Fruit fly (Drosophila melanogaster) whole organism, embryonic: Measurements from ENCODE around the gene CG7991.
A peak's percentile ranks its signal among the peaks of the same experiment; 100 is the strongest.

Experiments used
- Asciz ChIP-seq: fragments of 200-800 bp; sonication (Bioruptor generic); optimal IDR thresholded peaks from 2 replicates; lab custom pipeline; 2017; ENCODE audit warnings: missing biosample characterization, mild to moderate bottlenecking, missing genetic modification characterization, missing genetic modification reagents
- CG13287 ChIP-seq: fragments of 200-800 bp; sonication (Bioruptor generic); IDR thresholded peaks from 2 replicates; pipeline ENCODE4 v1.3.6; 2022; ENCODE audit warnings: missing biosample characterization, missing genetic modification characterization; ENCODE audit not compliant: partially characterized antibody
- CG14441 ChIP-seq: fragments of 200-800 bp; sonication (Bioruptor generic); IDR thresholded peaks from 2 replicates; pipeline ENCODE4 v1.3.6; 2022; ENCODE audit warnings: missing biosample characterization, missing genetic modification characterization
- CG14667 ChIP-seq: fragments of 200-800 bp; sonication (Bioruptor generic); IDR thresholded peaks from 2 replicates; pipeline ENCODE4 v1.3.6; 2022; ENCODE audit warnings: missing biosample characterization, missing genetic modification characterization
- CG15601 ChIP-seq: fragments of 200-800 bp; sonication (Bioruptor generic); optimal IDR thresholded peaks from 3 replicates; lab custom pipeline; 2019; ENCODE audit warnings: missing biosample characterization, mild to moderate bottlenecking, missing genetic modification characterization, moderate library complexity
- CG16815 ChIP-seq: fragments of 200-800 bp; sonication (Bioruptor generic); optimal IDR thresholded peaks from 3 replicates; lab custom pipeline; 2017; ENCODE audit warnings: missing biosample characterization, mild to moderate bottlenecking, missing genetic modification characterization
- CG17359 ChIP-seq: fragments of 200-800 bp; sonication (Bioruptor generic); optimal IDR thresholded peaks from 3 replicates; lab custom pipeline; 2018; ENCODE audit warnings: missing biosample characterization, mild to moderate bottlenecking, missing genetic modification characterization, moderate library complexity
- CG1832 ChIP-seq: fragments of 200-800 bp; sonication (Bioruptor generic); optimal IDR thresholded peaks from 2 replicates; lab custom pipeline; 2017; ENCODE audit warnings: missing biosample characterization, mild to moderate bottlenecking, missing genetic modification characterization, inconsistent platforms
- CG2120 ChIP-seq: fragments of 200-800 bp; sonication (Bioruptor generic); optimal IDR thresholded peaks from 3 replicates; lab custom pipeline; 2016; ENCODE audit warnings: missing biosample characterization, missing genetic modification characterization
- CG2678 ChIP-seq: fragments of 200-800 bp; sonication (Bioruptor generic); optimal IDR thresholded peaks from 3 replicates; lab custom pipeline; 2019; ENCODE audit warnings: missing biosample characterization, mild to moderate bottlenecking, missing genetic modification characterization, moderate library complexity
- CG30403 ChIP-seq: fragments of 200-800 bp; sonication (Bioruptor generic); optimal IDR thresholded peaks from 3 replicates; lab custom pipeline; 2016; ENCODE audit warnings: missing biosample characterization, missing genetic modification characterization
- CG32532 ChIP-seq: fragments of 200-800 bp; sonication (Bioruptor generic); IDR thresholded peaks from 2 replicates; pipeline ENCODE4 v1.3.6; 2022; ENCODE audit warnings: missing biosample characterization, missing genetic modification characterization
- CG4282 ChIP-seq: fragments of 200-800 bp; sonication (Bioruptor generic); optimal IDR thresholded peaks from 2 replicates; lab custom pipeline; 2016; ENCODE audit warnings: missing biosample characterization, missing genetic modification characterization
- CG4617 ChIP-seq: fragments of 200-800 bp; sonication (Bioruptor generic); optimal IDR thresholded peaks from 3 replicates; lab custom pipeline; 2016; ENCODE audit warnings: missing biosample characterization, missing genetic modification characterization, borderline replicate concordance
- CG7839 ChIP-seq: fragments of 200-800 bp; sonication (Bioruptor generic); optimal IDR thresholded peaks from 3 replicates; lab custom pipeline; 2018; ENCODE audit warnings: missing biosample characterization, mild to moderate bottlenecking, missing genetic modification characterization, moderate library complexity
- CrebB ChIP-seq: fragments of 200-800 bp; sonication (Bioruptor generic); optimal IDR thresholded peaks from 3 replicates; lab custom pipeline; 2018; ENCODE audit warnings: missing biosample characterization, mild to moderate bottlenecking, missing genetic modification characterization
- Dll ChIP-seq: fragments of 200-800 bp; sonication (Bioruptor generic); IDR thresholded peaks from 4 replicates; pipeline ENCODE4 v1.3.6; 2022; ENCODE audit warnings: missing biosample characterization, missing genetic modification characterization; ENCODE audit not compliant: partially characterized antibody
- Dref ChIP-seq: fragments of 200-800 bp; sonication (Bioruptor generic); IDR thresholded peaks from 2 replicates; pipeline ENCODE4 v1.3.6; 2022; ENCODE audit warnings: missing biosample characterization, missing genetic modification characterization
- Ets65A ChIP-seq: fragments of 200-800 bp; sonication (Bioruptor generic); peaks from one replicate; lab custom pipeline; 2016; ENCODE audit warnings: missing biosample characterization, missing genetic modification characterization
- HLHmδ ChIP-seq: fragments of 200-800 bp; sonication (Bioruptor generic); optimal IDR thresholded peaks from 2 replicates; lab custom pipeline; 2018; ENCODE audit warnings: missing biosample characterization, mild to moderate bottlenecking, missing genetic modification characterization, moderate library complexity
- Mrtf ChIP-seq: fragments of 200-800 bp; sonication (Bioruptor generic); IDR thresholded peaks from 3 replicates; pipeline ENCODE4 v1.3.6; 2022; ENCODE audit warnings: missing biosample characterization, missing genetic modification characterization
- Rfx ChIP-seq: fragments of 200-800 bp; sonication (Bioruptor generic); IDR thresholded peaks from 2 replicates; pipeline ENCODE4 v1.3.6; 2022; ENCODE audit warnings: missing biosample characterization, missing genetic modification characterization
- Ssrp ChIP-seq: fragments of 200-800 bp; sonication (Bioruptor generic); optimal IDR thresholded peaks from 2 replicates; lab custom pipeline; 2018; ENCODE audit warnings: missing biosample characterization, mild to moderate bottlenecking, missing genetic modification characterization, moderate library complexity
- abd-A ChIP-seq: fragments of 200-800 bp; sonication (Bioruptor generic); optimal IDR thresholded peaks from 3 replicates; lab custom pipeline; 2019; ENCODE audit warnings: missing biosample characterization, mild to moderate bottlenecking, missing genetic modification characterization, moderate library complexity
- caup ChIP-seq: fragments of 200-800 bp; sonication (Bioruptor generic); optimal IDR thresholded peaks from 3 replicates; lab custom pipeline; 2017; ENCODE audit warnings: missing biosample characterization, mild to moderate bottlenecking, missing genetic modification characterization, moderate library complexity; ENCODE audit not compliant: severe bottlenecking
- chm ChIP-seq: fragments of 200-800 bp; sonication (Bioruptor generic); IDR thresholded peaks from 2 replicates; pipeline ENCODE4 v1.3.6; 2022; ENCODE audit warnings: missing biosample characterization, missing genetic modification characterization
- crc ChIP-seq: fragments of 200-800 bp; sonication (Bioruptor generic); optimal IDR thresholded peaks from 2 replicates; lab custom pipeline; 2016; ENCODE audit warnings: missing biosample characterization, missing genetic modification characterization
- esg ChIP-seq: fragments of 200-800 bp; sonication (Bioruptor generic); conservative IDR thresholded peaks from 2 replicates; pipeline ENCODE4 v1.3.6; 2022; ENCODE audit warnings: missing biosample characterization, missing genetic modification characterization
- fd3F ChIP-seq: fragments of 200-800 bp; sonication (Bioruptor generic); optimal IDR thresholded peaks from 2 replicates; lab custom pipeline; 2018; ENCODE audit warnings: missing biosample characterization, mild to moderate bottlenecking, missing genetic modification characterization, moderate library complexity
- hb ChIP-seq: fragments of 200-800 bp; sonication (Bioruptor generic); IDR thresholded peaks from 3 replicates; pipeline ENCODE4 v1.3.6; 2022; ENCODE audit warnings: missing biosample characterization, missing genetic modification characterization; ENCODE audit not compliant: partially characterized antibody
- ind ChIP-seq: fragments of 200-800 bp; sonication (Bioruptor generic); optimal IDR thresholded peaks from 3 replicates; lab custom pipeline; 2016; ENCODE audit warnings: missing biosample characterization, missing genetic modification characterization
- lov ChIP-seq, 2 experiments: fragments of 200-800 bp in 1 of 2; fragments of >200 bp in 1 of 2; sonication (Bioruptor generic) in 1 of 2; IDR thresholded peaks in 1 of 2; optimal IDR thresholded peaks in 1 of 2; 2 replicates in 1 of 2; 3 replicates in 1 of 2; pipeline versions ENCODE4 v1.3.6 to Lab custom; 2017 to 2022; ENCODE audit warnings: missing biosample characterization in 1 of 2, missing genetic modification characterization in 1 of 2
- phol ChIP-seq: fragments of 200-800 bp; sonication (Bioruptor generic); optimal IDR thresholded peaks from 3 replicates; lab custom pipeline; 2018; ENCODE audit warnings: missing biosample characterization, mild to moderate bottlenecking, missing genetic modification characterization, moderate library complexity
- pnt ChIP-seq: fragments of 200-800 bp; sonication (Bioruptor generic); optimal IDR thresholded peaks from 3 replicates; lab custom pipeline; 2016; ENCODE audit warnings: missing biosample characterization, missing genetic modification characterization
- ro ChIP-seq: fragments of 200-800 bp; sonication (Bioruptor generic); IDR thresholded peaks from 2 replicates; pipeline ENCODE4 v1.3.6; 2022; ENCODE audit warnings: missing biosample characterization, missing genetic modification characterization
- schlank ChIP-seq: fragments of 200-800 bp; sonication (Bioruptor generic); optimal IDR thresholded peaks from 2 replicates; lab custom pipeline; 2018; ENCODE audit warnings: missing biosample characterization, mild to moderate bottlenecking, missing genetic modification characterization
- sisA ChIP-seq: fragments of 200-800 bp; sonication (Bioruptor generic); IDR thresholded peaks from 2 replicates; pipeline ENCODE4 v1.3.6; 2022; ENCODE audit warnings: missing biosample characterization, missing genetic modification characterization
- tap ChIP-seq: fragments of 200-800 bp; optimal IDR thresholded peaks from 3 replicates; lab custom pipeline; 2019; ENCODE audit warnings: missing biosample characterization, mild to moderate bottlenecking, missing genetic modification characterization, moderate library complexity
- trem ChIP-seq: fragments of 200-800 bp; optimal IDR thresholded peaks from 3 replicates; lab custom pipeline; 2019; ENCODE audit warnings: missing biosample characterization, mild to moderate bottlenecking, missing genetic modification characterization, moderate library complexity
- ttk ChIP-seq: fragments of 200-800 bp; sonication (Bioruptor generic); IDR thresholded peaks from 2 replicates; pipeline ENCODE4 v2.1.2; 2022; ENCODE audit warnings: missing biosample characterization, missing genetic modification characterization
- zf30C ChIP-seq: fragments of 200-800 bp; sonication (Bioruptor generic); optimal IDR thresholded peaks from 3 replicates; lab custom pipeline; 2018; ENCODE audit warnings: missing biosample characterization, mild to moderate bottlenecking, missing genetic modification characterization
- zfh1 ChIP-seq: fragments of 200-800 bp; sonication (Bioruptor generic); IDR thresholded peaks from 3 replicates; pipeline ENCODE4 v1.3.6; 2022; ENCODE audit warnings: missing biosample characterization, missing genetic modification characterization

CG7991 gene

DNA sequence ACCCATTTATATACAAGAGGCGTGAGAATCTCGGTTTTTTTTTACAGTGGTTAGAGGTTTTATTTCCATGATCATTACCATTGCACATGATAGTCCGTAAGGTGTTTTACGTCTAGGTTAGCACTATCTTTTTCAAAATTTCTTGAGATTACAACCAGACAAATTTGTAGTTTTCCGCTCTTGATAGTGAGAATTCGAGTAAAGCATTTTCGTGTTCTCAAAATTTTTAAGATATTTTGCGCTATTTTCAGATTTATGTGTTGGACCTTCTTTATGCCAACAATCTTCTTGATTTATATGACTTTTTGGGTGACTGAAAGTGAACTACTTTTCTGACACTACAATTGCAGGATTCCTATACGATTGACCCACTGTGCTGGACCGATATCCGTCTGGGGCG lies 66.6 kb downstream of the CG7991 start (continued):
- TF ChIP-seq CG32532 (GFP tag; lab: Robert Waterston, UW) (no peak), Mrtf (GFP tag; lab: Robert Waterston, UW) (0 out of 3 replicates have a peak, but pooled peaks have one; percentile 15), chm (GFP tag; lab: Robert Waterston, UW) (no peak), crc (GFP tag; lab: Kevin White, UChicago) (no peak), ind (GFP tag; lab: Kevin White, UChicago) (peak; percentile 23), esg (GFP tag; lab: Robert Waterston, UW) (0 out of 2 replicates have a peak, but pooled peaks have one; percentile 13), HLHmδ (no peak), pnt (GFP tag; lab: Kevin White, UChicago) (no peak), Rfx (GFP tag; lab: Robert Waterston, UW) (0 out of 2 replicates have a peak, but pooled peaks have one; percentile 14), sisA (GFP tag; lab: Robert Waterston, UW) (0 out of 2 replicates have a peak, but pooled peaks have one; percentile 15), hb (0 out of 3 replicates have a peak, but pooled peaks have one; percentile 50), zf30C (GFP tag; lab: Kevin White, UChicago) (no peak), abd-A (tag; lab: Kevin White, UChicago) (no peak), CG14441 (GFP tag; lab: Robert Waterston, UW) (peak; percentile 14; the same call in 1 of the 2 replicates), CG7839 (peak; percentile 13), caup (no peak), CG4617 (no peak), CG2678 (peak; percentile 13), tap (no peak), ro (GFP tag; lab: Robert Waterston, UW) (no peak), Ssrp (tag; lab: Kevin White, UChicago) (peak; percentile 7), CG17359 (tag; lab: Kevin White, UChicago) (no peak), phol (peak; percentile 24), fd3F (peak; percentile 14), CG2120 (no peak), CG16815 (no peak), CG30403 (GFP tag; lab: Kevin White, UChicago) (peak; percentile 45), CG15601 (tag; lab: Kevin White, UChicago) (no peak), CG4282 (no peak), ttk (GFP tag; lab: Robert Waterston, UW) (0 out of 2 replicates have a peak, but pooled peaks have one; percentile 11), CG1832 (no peak), Ets65A (GFP tag; lab: Kevin White, UChicago) (peak; percentile 77), Dref (GFP tag; lab: Robert Waterston, UW) (no peak), CG14667 (GFP tag; lab: Robert Waterston, UW) (no peak), Asciz (GFP tag; lab: Kevin White, UChicago) (no peak), Dll (no peak), lov (optimal IDR thresholded peaks at IDR 0.05; lab: Kevin White, UChicago) (no peak), lov (GFP tag; IDR thresholded peaks at IDR 0.05; lab: Robert Waterston, UW) (no peak), trem (tag; lab: Kevin White, UChicago) (no peak), CrebB (tag; lab: Kevin White, UChicago) (no peak), schlank (tag; lab: Kevin White, UChicago) (no peak), zfh1 (no peak), CG13287 (GFP tag; lab: Robert Waterston, UW) (no peak)
